Worm (Caenorhabditis elegans): ENCODE data around the gene srd-45.

DNA sequence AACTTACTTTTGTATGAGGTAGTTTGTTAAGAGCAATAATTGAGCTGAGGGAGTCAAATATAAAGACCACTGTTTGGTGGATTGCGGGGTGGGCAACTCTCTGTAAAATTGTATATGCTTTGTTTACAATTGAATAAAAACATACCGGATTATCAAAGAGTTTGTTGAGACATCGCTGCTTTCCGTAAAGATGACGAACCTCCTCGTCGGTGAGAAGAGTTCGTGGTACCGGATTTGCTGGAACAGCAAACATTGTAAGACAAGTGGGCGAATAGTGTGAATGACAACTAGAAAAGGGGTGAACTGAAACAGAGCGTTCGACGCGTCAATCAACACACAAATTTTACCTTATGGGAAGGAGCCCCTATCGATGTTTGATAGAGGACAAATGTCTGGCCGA lies 32.4 kb upstream of the srd-45 start, which contains the start of gene W06D11.2:
- TF ChIP-seq C34F6.9 (tag; optimal IDR thresholded peaks at IDR 0.05) (no peak), nhr-77 (tag; optimal IDR thresholded peaks at IDR 0.05) (no peak), snpc-4 (tag; optimal IDR thresholded peaks at IDR 0.05) (no peak), ztf-11 (tag; optimal IDR thresholded peaks at IDR 0.05) (no peak), nhr-12 (tag; optimal IDR thresholded peaks at IDR 0.05) (no peak)
